Worm (Caenorhabditis elegans) whole organism, late embryonic: ENCODE results near the gene oig-2.

Source experiments
- ahr-1 ChIP-seq: sonication (generic microtip); optimal IDR thresholded peaks from 2 replicates; lab custom pipeline; 2016; ENCODE audit warnings: missing genetic modification characterization, missing compliant biosample characterization
- ama-1 ChIP-seq: fragments of 150-350 bp; optimal IDR thresholded peaks from 2 replicates; lab custom pipeline; 2014
- elt-2 ChIP-seq: sonication (generic microtip); optimal IDR thresholded peaks from 2 replicates; lab custom pipeline; 2016; ENCODE audit warnings: missing genetic modification reagents, missing genetic modification characterization, missing compliant biosample characterization
- ets-4 ChIP-seq: sonication (generic microtip); optimal IDR thresholded peaks from 2 replicates; lab custom pipeline; 2016; ENCODE audit warnings: missing genetic modification characterization, missing compliant biosample characterization
- fkh-10 ChIP-seq: fragments of 150-350 bp; optimal IDR thresholded peaks from 2 replicates; lab custom pipeline; 2014; ENCODE audit warnings: missing biosample characterization, missing genetic modification reagents, missing genetic modification characterization
- hlh-13 ChIP-seq: fragments of 200-800 bp; sonication (Bioruptor generic); optimal IDR thresholded peaks from 2 replicates; lab custom pipeline; 2018; ENCODE audit warnings: mild to moderate bottlenecking, missing genetic modification characterization, missing compliant biosample characterization
- lin-11 ChIP-seq: fragments of 200-800 bp; sonication (Bioruptor generic); optimal IDR thresholded peaks from 2 replicates; lab custom pipeline; 2018; ENCODE audit warnings: mild to moderate bottlenecking, missing genetic modification characterization, missing compliant biosample characterization
- nfya-1 ChIP-seq: sonication (generic microtip); optimal IDR thresholded peaks from 2 replicates; lab custom pipeline; 2017; ENCODE audit warnings: missing genetic modification characterization, mild to moderate bottlenecking, missing compliant biosample characterization, antibody characterized with exemption, moderate library complexity
- odd-2 ChIP-seq: sonication (generic microtip); optimal IDR thresholded peaks from 2 replicates; lab custom pipeline; 2017; ENCODE audit warnings: antibody characterized with exemption, mild to moderate bottlenecking, missing genetic modification characterization, missing compliant biosample characterization
- pqm-1 ChIP-seq: sonication (generic microtip); optimal IDR thresholded peaks from 2 replicates; lab custom pipeline; 2016; ENCODE audit warnings: missing genetic modification characterization, missing compliant biosample characterization
- unc-42 ChIP-seq: sonication (generic microtip); optimal IDR thresholded peaks from 2 replicates; lab custom pipeline; 2016; ENCODE audit warnings: missing genotype, missing genetic modification characterization, missing compliant biosample characterization

- TF ChIP-seq elt-2 (tag; lab: Kevin White, UChicago) (no peak), fkh-10 (no peak), hlh-13 (GFP tag; lab: Kevin White, UChicago) (no peak), nfya-1 (tag; lab: Kevin White, UChicago) (no peak), ahr-1 (no peak), pqm-1 (tag; lab: Kevin White, UChicago) (no peak), ama-1 (lab: Kevin White, UChicago) (no peak), ets-4 (no peak), lin-11 (no peak), unc-42 (tag; lab: Kevin White, UChicago) (no peak), odd-2 (tag; lab: Kevin White, UChicago) (no peak)
These were observed 12.6 kb downstream of the oig-2 start for ce11 chrII:12995322-12995721.
